Worm (Caenorhabditis elegans): Measurements from ENCODE around the gene nucl-1.

Gene nucl-1

DNA sequence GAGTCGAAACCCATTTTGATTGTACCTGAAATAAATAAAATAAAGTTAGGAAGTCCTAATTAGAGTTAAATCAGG lies at the start of gene nucl-1:
Gene nucl-1 (minus strand): TSS at position 26 of the 75 bp plus-strand sequence.
- TF ChIP-seq ztf-11 (tag; optimal IDR thresholded peaks at IDR 0.05) (no peak), nhr-28 (tag; optimal IDR thresholded peaks at IDR 0.05) (no peak), M03D4.4 (tag; optimal IDR thresholded peaks at IDR 0.05) (no peak), mep-1 (tag; optimal IDR thresholded peaks at IDR 0.05) (no peak), drap-1 (GFP tag; optimal IDR thresholded peaks at IDR 0.05) (no peak), nhr-2 (tag; optimal IDR thresholded peaks at IDR 0.05) (no peak), flh-1 (GFP tag; optimal IDR thresholded peaks at IDR 0.05) (no peak), pha-4 (tag; optimal IDR thresholded peaks at IDR 0.05) (no peak), ces-1 (GFP tag; optimal IDR thresholded peaks at IDR 0.05) (no peak), mab-5 (tag; optimal IDR thresholded peaks at IDR 0.05) (no peak)

DNA sequence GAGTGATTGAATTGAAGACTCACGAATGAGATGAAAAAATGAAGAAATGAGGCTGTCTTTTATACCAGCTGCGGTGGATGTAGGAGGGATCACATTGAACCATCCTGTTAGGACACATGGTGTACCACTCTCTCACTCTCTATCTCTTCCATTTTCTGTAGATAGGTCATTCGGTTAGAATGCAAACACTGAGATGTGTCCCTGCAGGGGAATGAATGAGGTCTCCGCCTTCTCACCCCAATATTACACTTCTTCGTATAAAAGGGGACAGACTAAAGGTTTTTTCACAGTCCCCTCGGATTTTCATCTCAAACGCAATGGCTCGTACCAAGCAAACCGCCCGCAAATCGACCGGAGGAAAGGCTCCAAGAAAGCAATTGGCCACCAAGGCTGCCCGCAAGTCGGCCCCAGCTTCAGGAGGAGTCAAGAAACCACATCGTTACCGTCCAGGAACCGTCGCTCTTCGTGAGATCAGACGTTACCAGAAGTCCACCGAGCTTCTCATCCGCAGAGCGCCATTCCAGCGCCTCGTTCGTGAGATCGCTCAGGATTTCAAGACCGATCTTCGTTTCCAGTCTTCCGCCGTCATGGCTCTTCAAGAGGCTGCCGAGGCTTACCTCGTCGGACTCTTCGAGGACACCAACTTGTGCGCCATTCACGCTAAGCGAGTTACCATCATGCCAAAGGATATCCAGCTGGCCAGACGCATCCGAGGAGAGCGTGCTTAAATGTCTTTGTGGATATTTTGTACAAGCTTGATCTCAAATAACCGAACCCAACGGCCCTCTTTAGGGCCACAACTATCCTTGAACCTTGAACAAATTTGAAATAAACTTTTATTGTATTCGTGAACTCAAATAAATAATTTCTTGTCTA lies 44.9 kb upstream of the nucl-1 start, which contains the start of gene his-32:
Gene his-32 (plus strand): TSS at position 318 of the 876 bp plus-strand sequence.
- peak; percentile 92 for TF ChIP-seq pha-4 (tag; optimal IDR thresholded peaks at IDR 0.05)
- TF ChIP-seq unc-39 (tag; optimal IDR thresholded peaks at IDR 0.05) = peak; percentile 96
- peak; percentile 78 for TF ChIP-seq lsy-2 (tag; optimal IDR thresholded peaks at IDR 0.05)
- peak; percentile 39 for TF ChIP-seq ces-1 (GFP tag; optimal IDR thresholded peaks at IDR 0.05)
- no peak for TF ChIP-seq mab-5 (tag; optimal IDR thresholded peaks at IDR 0.05)
- peak; percentile 70 for TF ChIP-seq sptf-1 (tag; optimal IDR thresholded peaks at IDR 0.05)
- TF ChIP-seq unc-120 (tag; optimal IDR thresholded peaks at IDR 0.05; ENCODE audit: poor library complexity, severe bottlenecking) = no peak
- TF ChIP-seq lin-32 (GFP tag; optimal IDR thresholded peaks at IDR 0.05) = peak; percentile 65
- peak; percentile 45 for TF ChIP-seq ceh-43 (GFP tag; optimal IDR thresholded peaks at IDR 0.05)
- no peak for TF ChIP-seq flh-1 (GFP tag; optimal IDR thresholded peaks at IDR 0.05)
- TF ChIP-seq blmp-1 (tag; optimal IDR thresholded peaks at IDR 0.05) = no peak
- peak; percentile 75 for TF ChIP-seq M03D4.4 (tag; optimal IDR thresholded peaks at IDR 0.05)
- TF ChIP-seq unc-62 (GFP tag; optimal IDR thresholded peaks at IDR 0.05) = peak; percentile 89
- no peak for TF ChIP-seq snpc-4 (tag; optimal IDR thresholded peaks at IDR 0.05)
- peak; percentile 76 for TF ChIP-seq nhr-2 (tag; optimal IDR thresholded peaks at IDR 0.05)
- peak; percentile 64 for TF ChIP-seq hlh-1 (tag; optimal IDR thresholded peaks at IDR 0.05)
- TF ChIP-seq ceh-83 (GFP tag; optimal IDR thresholded peaks at IDR 0.05) = peak; percentile 76
- TF ChIP-seq mep-1 (tag; optimal IDR thresholded peaks at IDR 0.05) = peak; percentile 92
- peak; percentile 99 for TF ChIP-seq ceh-39 (tag; optimal IDR thresholded peaks at IDR 0.05)
- TF ChIP-seq elt-3 (tag; optimal IDR thresholded peaks at IDR 0.05) = no peak
- no peak for TF ChIP-seq zip-8 (tag; optimal IDR thresholded peaks at IDR 0.05)
- TF ChIP-seq nhr-28 (tag; optimal IDR thresholded peaks at IDR 0.05) = no peak
- TF ChIP-seq nhr-12 (tag; optimal IDR thresholded peaks at IDR 0.05) = peak; percentile 87
- peak; percentile 72 for TF ChIP-seq tbx-8 (GFP tag; optimal IDR thresholded peaks at IDR 0.05)
- TF ChIP-seq ham-2 (GFP tag; optimal IDR thresholded peaks at IDR 0.05) = no peak
- peak; percentile 98 for TF ChIP-seq ztf-11 (tag; optimal IDR thresholded peaks at IDR 0.05)
- peak; percentile 98 for TF ChIP-seq lin-13 (tag; optimal IDR thresholded peaks at IDR 0.05)
- no peak for TF ChIP-seq bed-3 (GFP tag; optimal IDR thresholded peaks at IDR 0.05)
- TF ChIP-seq nhr-76 (tag; optimal IDR thresholded peaks at IDR 0.05) = no peak
- no peak for TF ChIP-seq nhr-237 (tag; optimal IDR thresholded peaks at IDR 0.05)
- TF ChIP-seq elt-1 (tag; optimal IDR thresholded peaks at IDR 0.05; ENCODE audit: borderline replicate concordance, insufficient read depth) = peak; percentile 20
- TF ChIP-seq cnd-1 (tag; optimal IDR thresholded peaks at IDR 0.05) = peak; percentile 95
- peak; percentile 63 for TF ChIP-seq drap-1 (GFP tag; optimal IDR thresholded peaks at IDR 0.05)
- peak; percentile 61 for TF ChIP-seq mls-2 (tag; optimal IDR thresholded peaks at IDR 0.05)
- peak; percentile 78 for TF ChIP-seq sem-2 (GFP tag; optimal IDR thresholded peaks at IDR 0.05)

DNA sequence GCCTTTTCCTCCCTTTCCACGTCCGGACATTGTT lies 44.4 kb upstream of the nucl-1 start, which contains the start of gene his-31:
Gene his-31 (minus strand): TSS at position 30 of the 34 bp plus-strand sequence.
- no peak for TF ChIP-seq elt-3 (tag; optimal IDR thresholded peaks at IDR 0.05)
- no peak for TF ChIP-seq mls-2 (tag; optimal IDR thresholded peaks at IDR 0.05)
- TF ChIP-seq ceh-39 (tag; optimal IDR thresholded peaks at IDR 0.05) = no peak
- TF ChIP-seq ces-1 (GFP tag; optimal IDR thresholded peaks at IDR 0.05) = no peak
- no peak for TF ChIP-seq snpc-4 (tag; optimal IDR thresholded peaks at IDR 0.05)
- no peak for TF ChIP-seq nhr-2 (tag; optimal IDR thresholded peaks at IDR 0.05)

DNA sequence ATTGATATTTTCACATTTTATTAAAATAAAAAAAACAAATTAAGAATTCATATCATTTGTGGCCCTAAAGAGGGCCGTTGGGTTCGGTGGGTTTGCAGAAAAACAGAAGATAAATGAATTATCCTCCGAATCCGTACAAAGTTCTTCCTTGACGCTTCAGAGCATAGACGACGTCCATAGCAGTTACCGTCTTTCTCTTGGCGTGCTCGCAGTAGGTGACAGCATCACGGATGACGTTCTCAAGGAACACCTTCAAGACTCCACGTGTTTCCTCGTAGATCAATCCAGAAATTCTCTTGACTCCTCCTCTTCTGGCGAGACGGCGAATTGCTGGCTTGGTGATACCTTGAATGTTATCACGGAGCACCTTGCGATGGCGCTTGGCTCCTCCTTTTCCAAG lies 44.2 kb upstream of the nucl-1 start:
- TF ChIP-seq lin-32 (GFP tag; optimal IDR thresholded peaks at IDR 0.05) = no peak

All from whole organism, mixed stage, embryonic.